Worm (Caenorhabditis elegans): ENCODE results near the gene mnr-1.

DNA sequence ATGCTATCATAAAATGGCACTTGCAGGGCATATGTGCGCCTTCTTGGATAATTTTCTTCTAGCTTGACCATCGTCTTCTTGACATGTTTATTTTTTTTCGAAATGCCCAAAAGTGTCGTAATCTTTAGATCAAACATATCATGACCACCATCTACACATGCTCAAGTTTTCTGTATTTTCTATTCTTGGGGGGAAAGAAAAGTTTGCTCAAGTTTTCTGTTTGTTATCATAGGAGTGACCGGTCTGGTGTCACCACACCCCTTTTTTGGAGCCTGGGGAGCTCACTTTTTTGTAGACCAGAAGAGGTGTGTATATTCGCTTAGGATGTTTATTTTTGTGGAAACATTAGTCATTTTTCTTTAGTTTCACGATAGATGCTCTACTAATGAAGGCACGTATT, 30.9 kb downstream of the mnr-1 start, which contains the start of gene klf-2:
- TF ChIP-seq pha-4 (tag; optimal IDR thresholded peaks at IDR 0.05), result no peak
- no peak for TF ChIP-seq zip-8 (tag; optimal IDR thresholded peaks at IDR 0.05)
